Fruit fly (Drosophila melanogaster) S2 (cell line): Measurements from ENCODE around the gene Ect3.
A peak's percentile ranks its signal among the peaks of the same experiment; 100 is the strongest.
"Not testable (repeated sequence)": the region's sequence is repeated elsewhere in the genome, so short reads cannot be mapped to it uniquely, and the experiment has no call there.

ENCODE experiments used
- CG8478 ChIP-seq: fragments of >200 bp; optimal IDR thresholded peaks from 2 replicates; lab custom pipeline; 2018
- CTCF ChIP-seq, 2 experiments: fragments of >200 bp; optimal IDR thresholded peaks; 2 replicates each; lab custom pipeline; 2018

The Ect3 gene

DNA sequence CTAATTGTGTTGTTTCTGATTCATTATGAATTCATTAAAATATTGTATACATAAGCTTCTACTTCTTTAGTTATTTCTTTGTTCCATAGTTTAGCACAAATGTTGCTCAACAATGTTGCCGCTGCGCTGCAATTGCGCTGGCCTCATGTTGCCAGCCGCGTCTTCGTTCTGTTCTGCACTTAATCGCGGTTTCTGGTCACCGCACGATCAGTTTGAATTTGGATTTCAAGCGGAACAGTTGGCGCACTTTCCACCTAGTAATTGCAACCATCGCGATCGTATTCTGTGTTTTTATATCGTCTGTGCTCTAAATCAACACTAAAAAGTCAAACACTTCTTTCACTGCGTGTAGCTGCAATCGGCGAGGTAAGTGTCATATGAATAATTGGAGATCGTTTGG lies at the start of gene Ect3:
Gene Ect3 (plus strand): TSS at position 205 of the 400 bp plus-strand sequence.
- no peak for TF ChIP-seq CG8478 (lab: Kevin White, UChicago)
- no peak for TF ChIP-seq CTCF (optimal IDR thresholded peaks at IDR 0.05; lab: Kevin White, UChicago)

DNA sequence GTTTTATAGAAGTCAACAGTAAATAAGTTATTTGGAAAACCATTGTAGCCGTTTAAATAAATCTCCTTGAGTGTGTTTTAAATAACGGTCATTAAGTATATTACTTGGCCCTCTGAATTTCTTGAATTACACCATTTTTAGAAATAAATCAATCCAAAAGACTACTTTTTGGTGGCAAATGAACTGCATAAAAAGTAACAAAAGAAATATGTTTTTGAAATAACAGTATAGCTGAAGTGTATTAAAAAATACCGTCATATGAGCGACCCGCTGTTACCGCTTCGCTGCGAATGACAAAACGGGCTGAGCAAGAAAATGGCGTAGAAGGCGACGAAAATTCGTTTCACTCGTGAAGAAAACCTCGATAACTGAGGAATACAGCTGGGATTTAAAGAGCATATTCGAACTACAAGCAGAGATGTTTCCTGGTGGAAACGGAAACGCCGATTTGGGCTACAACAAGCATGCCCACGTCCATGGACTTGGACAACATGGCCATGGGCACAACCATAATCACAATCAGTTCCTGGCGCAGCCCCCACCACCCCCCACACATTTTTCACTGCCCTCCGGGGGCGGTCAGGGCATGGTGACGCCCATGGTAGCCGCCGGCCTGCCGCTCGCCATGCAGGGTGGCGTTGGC lies 49.6 kb upstream of the Ect3 start, which contains the start of gene CG31211:
Gene CG31211 (plus strand): TSS at position 294 of the 643 bp plus-strand sequence.
- TF ChIP-seq CG8478 (lab: Kevin White, UChicago) (no peak), CTCF (optimal IDR thresholded peaks at IDR 0.05; lab: Kevin White, UChicago) (no peak)

DNA sequence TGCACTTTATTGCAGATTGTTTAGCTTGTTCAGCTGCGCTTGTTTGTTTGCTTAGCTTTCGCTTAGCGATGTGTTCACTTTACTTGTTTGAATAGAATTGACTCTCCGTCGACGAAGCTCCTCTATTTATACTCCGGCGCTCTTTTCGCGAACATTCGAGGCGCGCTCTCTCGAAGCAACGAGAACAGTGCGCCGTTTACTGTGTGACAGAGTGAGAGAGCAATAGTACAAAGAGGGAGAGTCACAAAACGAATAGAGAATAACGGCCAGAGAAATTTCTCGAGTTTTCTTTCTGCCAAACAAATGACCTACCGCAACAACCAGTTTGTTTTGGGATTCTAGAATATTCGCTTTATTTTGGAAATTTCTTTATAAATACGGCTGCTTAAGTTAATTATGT lies 42.6 kb upstream of the Ect3 start, which contains the start of gene Hsp70Aa:
Gene Hsp70Aa (minus strand): TSS at position 101 of the 400 bp plus-strand sequence.
- TF ChIP-seq CG8478 (lab: Kevin White, UChicago); CTCF (optimal IDR thresholded peaks at IDR 0.05; lab: Kevin White, UChicago): not testable (repeated sequence)

DNA sequence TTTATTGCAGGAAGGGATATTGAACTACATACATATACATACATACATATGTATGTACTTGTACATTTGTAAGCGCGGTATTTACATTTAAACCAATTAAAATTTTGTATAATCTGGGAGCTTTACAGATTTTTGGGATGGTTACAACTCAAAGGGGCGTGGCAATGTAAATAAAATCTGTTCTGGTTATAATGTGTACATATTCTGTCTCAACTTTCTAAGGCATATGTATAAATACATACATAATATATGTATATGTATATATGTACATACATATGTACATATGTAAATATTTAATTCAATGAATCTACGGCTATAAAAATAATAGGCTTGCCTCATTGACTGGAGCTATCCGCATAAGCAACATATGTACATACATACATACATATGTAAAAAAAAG lies 41.7 kb upstream of the Ect3 start:
- TF ChIP-seq CG8478 (lab: Kevin White, UChicago) (no peak), CTCF (optimal IDR thresholded peaks at IDR 0.05; lab: Kevin White, UChicago) (no peak)

DNA sequence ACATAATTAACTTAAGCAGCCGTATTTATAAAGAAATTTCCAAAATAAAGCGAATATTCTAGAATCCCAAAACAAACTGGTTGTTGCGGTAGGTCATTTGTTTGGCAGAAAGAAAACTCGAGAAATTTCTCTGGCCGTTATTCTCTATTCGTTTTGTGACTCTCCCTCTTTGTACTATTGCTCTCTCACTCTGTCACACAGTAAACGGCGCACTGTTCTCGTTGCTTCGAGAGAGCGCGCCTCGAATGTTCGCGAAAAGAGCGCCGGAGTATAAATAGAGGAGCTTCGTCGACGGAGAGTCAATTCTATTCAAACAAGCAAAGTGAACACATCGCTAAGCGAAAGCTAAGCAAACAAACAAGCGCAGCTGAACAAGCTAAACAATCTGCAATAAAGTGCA lies 40.8 kb upstream of the Ect3 start, which contains the start of gene Hsp70Ab:
Gene Hsp70Ab (plus strand): TSS at position 301 of the 400 bp plus-strand sequence.
- TF ChIP-seq CG8478 (lab: Kevin White, UChicago); CTCF (optimal IDR thresholded peaks at IDR 0.05; lab: Kevin White, UChicago): not testable (repeated sequence)

DNA sequence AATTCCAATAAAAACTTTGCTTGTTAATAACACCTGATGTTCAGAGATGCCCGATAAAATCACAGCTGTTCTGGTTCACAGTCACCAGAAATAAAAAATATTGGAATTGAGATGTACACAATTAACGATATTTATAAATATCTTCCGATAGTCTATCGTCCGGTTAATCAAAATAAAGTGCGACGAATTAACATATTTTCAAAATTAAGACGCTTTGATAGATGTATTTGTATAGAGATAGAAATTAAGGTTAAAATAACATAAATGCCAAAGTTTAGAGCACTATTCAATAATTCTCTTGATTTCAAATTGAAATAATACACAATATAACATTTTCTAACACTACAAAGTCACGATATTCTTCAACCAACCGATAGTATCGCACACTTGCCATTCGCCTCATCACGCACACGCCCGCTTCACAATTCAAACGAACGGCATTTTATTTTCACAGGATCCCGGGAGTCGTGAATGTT lies 36.3 kb upstream of the Ect3 start, which contains the start of the genes CG3281 and aurA:
Gene CG3281 (minus strand): TSS at position 67 of the 476 bp plus-strand sequence.
Gene aurA (plus strand): TSS at position 386 of the 476 bp plus-strand sequence.
- TF ChIP-seq CG8478 (lab: Kevin White, UChicago) (no peak), CTCF (optimal IDR thresholded peaks at IDR 0.05; lab: Kevin White, UChicago) (no peak)

DNA sequence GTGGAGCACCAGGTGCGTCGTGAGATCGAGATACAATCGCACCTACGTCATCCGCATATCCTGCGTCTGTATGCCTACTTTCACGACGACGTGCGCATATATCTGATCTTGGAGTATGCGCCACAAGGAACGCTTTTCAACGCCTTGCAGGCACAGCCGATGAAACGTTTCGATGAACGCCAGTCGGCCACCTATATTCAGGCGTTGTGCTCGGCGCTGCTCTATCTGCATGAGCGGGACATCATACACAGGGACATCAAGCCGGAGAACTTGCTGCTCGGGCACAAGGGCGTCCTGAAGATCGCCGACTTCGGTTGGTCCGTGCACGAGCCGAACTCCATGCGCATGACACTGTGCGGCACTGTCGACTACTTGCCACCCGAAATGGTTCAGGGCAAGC lies 35.1 kb upstream of the Ect3 start:
- TF ChIP-seq CG8478 (lab: Kevin White, UChicago) = no peak
- TF ChIP-seq CTCF (optimal IDR thresholded peaks at IDR 0.05; lab: Kevin White, UChicago) = no peak

DNA sequence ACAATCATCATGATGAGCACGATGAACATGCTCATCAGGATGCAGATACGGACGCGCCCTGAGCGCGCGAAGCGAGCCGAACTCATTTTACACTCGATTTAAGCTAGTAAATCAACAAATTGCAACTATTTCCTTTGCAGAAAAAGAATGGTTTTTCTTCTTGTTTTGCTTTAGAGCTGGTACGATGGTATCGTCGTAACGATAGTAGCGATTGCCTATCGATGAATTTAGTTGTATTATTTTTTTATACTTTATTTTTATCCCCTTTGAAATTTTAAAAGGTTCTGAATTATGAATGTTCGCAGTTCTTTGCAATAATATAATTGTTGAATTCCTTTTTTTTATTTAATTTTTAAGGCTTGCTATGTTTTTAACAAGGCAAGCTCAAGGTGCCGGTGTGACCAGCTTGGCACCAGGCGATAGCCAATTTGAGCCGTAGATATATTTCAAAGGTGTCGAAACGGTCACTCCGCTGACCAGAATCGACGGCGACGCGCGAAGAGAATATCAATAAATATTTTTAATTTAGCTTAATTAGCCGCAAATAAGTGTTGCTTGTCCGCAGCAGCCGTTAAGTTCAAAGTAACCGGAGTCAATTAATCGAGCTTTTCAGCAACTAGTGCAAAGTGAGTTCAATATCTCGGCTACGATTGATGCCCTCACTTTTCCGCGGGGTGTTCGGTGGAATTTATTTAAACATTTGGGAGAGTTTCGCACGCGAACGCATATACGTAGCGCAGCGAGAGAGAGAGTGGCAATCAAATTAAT lies 31.6 kb upstream of the Ect3 start, which contains the start of the genes CG12213 and GC1:
Gene CG12213 (minus strand): TSS at position 430 of the 768 bp plus-strand sequence.
Gene GC1 (plus strand): TSS at position 447 of the 768 bp plus-strand sequence.
- no peak for TF ChIP-seq CG8478 (lab: Kevin White, UChicago)
- peak in 1 of 2 experiments; percentile 16 for TF ChIP-seq CTCF (optimal IDR thresholded peaks at IDR 0.05; lab: Kevin White, UChicago)

DNA sequence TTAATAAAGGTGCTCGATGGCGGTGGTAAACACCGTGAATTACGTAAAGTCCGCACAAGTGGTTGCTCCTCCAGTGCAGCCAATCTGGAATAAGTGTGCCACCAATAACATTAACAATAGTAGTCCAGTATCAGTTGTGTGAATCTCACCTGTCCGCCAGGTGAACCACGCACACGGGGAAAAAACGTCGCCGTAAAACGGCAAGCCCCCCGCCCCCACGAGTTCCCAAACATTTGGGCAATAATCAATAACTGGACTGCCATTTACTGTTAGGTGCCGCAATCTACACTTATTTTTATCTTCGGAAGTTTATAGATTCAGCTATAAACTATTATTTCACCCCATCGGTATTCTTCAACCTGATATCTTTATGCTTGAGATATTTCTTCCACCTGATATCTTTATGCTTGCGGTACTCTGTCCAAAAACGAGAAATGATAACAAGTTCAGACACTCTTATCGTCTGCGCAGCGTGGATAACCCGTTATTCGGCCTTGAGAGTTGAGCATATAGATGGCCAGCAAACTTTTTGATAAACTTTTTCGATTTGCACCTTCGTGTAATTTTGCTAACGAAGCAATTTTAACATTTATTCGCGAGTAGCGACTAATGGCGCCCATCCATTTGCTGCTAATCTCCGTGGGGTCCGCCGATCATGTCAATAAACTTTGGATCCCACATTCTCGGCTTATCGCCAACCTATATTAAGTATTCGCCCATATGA lies 30.9 kb upstream of the Ect3 start:
- no peak for TF ChIP-seq CG8478 (lab: Kevin White, UChicago)
- TF ChIP-seq CTCF (optimal IDR thresholded peaks at IDR 0.05; lab: Kevin White, UChicago) = no peak

DNA sequence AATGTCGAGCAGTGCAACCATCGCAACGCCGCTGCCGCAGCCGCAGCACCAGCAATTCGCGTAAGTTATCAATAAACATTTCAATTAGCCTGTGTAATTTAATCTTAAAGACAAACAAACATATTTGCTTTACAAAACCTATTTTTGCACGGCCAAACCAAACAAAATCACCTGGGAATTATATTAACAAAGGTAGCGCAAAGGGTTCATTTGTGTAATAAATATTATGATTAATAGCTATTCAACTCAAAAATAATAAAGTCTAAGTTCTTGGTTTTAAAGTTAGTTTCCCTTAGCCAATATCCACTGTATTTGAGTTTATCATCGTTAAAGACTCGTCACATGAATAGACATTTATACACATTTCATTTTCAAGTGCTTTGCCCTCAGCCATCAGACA lies 29.9 kb upstream of the Ect3 start:
- no peak for TF ChIP-seq CTCF (optimal IDR thresholded peaks at IDR 0.05; lab: Kevin White, UChicago)
- TF ChIP-seq CG8478 (lab: Kevin White, UChicago) = no peak

DNA sequence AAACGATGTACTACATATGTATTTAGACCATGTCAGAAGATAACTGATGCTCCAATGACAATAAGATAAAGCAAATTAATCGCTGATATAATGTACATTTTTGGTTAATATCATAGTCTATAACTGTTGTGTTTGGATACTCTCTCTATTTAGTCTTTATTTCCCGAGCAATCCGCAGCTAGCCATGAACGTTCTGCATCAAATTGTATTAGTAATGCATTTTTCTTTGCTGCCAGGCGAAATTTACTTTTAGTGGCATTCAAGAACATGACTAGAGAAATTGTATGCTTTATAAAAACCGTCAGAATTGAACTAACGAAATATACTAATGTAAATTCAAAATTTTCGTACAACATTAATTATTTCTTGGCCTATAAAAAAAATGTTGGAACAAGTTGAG lies 27.7 kb upstream of the Ect3 start, which contains the start of gene GC2:
Gene GC2 (plus strand): TSS at position 301 of the 400 bp plus-strand sequence.
- TF ChIP-seq CG8478 (lab: Kevin White, UChicago) (no peak), CTCF (optimal IDR thresholded peaks at IDR 0.05; lab: Kevin White, UChicago) (no peak)

DNA sequence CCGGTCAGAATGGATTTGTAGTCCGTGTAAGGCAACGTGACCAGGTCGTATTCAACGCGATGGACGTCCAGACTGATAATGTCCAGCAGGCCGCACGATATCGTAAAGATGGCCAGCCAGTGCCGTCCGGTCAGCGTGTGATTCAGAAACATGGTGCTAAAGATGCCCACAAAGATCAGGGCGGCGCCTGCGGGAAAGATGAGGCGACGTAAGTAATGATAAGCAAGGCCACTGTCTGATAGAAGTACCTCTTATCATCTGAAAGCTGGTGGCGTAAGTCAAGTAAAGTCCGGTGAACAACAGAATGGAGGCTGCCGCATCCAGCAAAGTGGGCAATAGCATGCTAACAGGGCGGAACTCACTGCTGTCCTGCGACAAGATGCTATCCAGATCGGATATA lies 25.3 kb upstream of the Ect3 start:
- TF ChIP-seq CTCF (optimal IDR thresholded peaks at IDR 0.05; lab: Kevin White, UChicago) (no peak), CG8478 (lab: Kevin White, UChicago) (no peak)

DNA sequence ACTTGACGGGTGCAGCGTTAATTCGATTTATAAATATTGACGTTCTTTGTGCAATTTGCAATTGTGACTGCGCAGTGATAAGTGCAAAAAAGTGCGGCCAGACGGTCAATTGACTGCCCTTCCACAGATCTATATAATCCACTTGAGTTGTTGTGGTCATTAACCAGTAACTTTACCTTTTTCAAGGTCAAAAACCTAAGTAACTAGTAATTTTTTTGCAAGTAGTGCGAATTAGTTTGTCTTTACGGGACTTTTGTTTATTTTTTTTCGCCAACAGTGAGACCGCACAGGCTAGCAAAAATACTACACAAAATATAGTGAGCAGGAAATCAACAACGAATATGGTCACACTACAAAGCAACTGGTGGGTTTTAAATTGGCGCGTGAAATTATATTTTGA lies 24.4 kb upstream of the Ect3 start, which contains the start of gene Tango9:
Gene Tango9 (minus strand): TSS at position 280 of the 400 bp plus-strand sequence.
- TF ChIP-seq CG8478 (lab: Kevin White, UChicago) = no peak
- no peak for TF ChIP-seq CTCF (optimal IDR thresholded peaks at IDR 0.05; lab: Kevin White, UChicago)
